Worm (Caenorhabditis elegans) whole organism, L1 larva: Measurements from ENCODE around the gene F13B12.4.

Experiments
- aly-2 ChIP-seq: fragments of 150-350 bp; optimal IDR thresholded peaks from 2 replicates; lab custom pipeline; 2014; ENCODE audit warnings: missing biosample characterization, missing genetic modification characterization
- elt-3 ChIP-seq, 6 experiments: fragments of 150-350 bp in 1 of 6; sonication (generic microtip); optimal IDR thresholded peaks; 2 replicates each; lab custom pipeline; 2017 to 2018; ENCODE audit warnings: missing biosample characterization in 6 of 6, missing genetic modification characterization in 6 of 6, inconsistent platforms in 1 of 6
- fkh-4 ChIP-seq: sonication (generic microtip); optimal IDR thresholded peaks from 2 replicates; lab custom pipeline; 2016; ENCODE audit warnings: missing compliant biosample characterization, missing genetic modification characterization, borderline replicate concordance
- lin-35 ChIP-seq, 2 experiments: fragments of 150-350 bp; optimal IDR thresholded peaks; 2 replicates each; lab custom pipeline; 2014; ENCODE audit warnings: missing biosample characterization in 2 of 2, missing genetic modification characterization in 2 of 2, missing genetic modification reagents in 2 of 2
- lir-3 ChIP-seq: sonication (generic microtip); optimal IDR thresholded peaks from 2 replicates; lab custom pipeline; 2016; ENCODE audit warnings: mild to moderate bottlenecking, missing genetic modification characterization, moderate library complexity, missing compliant biosample characterization; ENCODE audit not compliant: poor library complexity
- lsy-2 ChIP-seq, 2 experiments: fragments of 150-350 bp; optimal IDR thresholded peaks; 2 replicates each; lab custom pipeline; 2014; ENCODE audit warnings: missing biosample characterization in 2 of 2, missing genetic modification characterization in 2 of 2
- nhr-19 ChIP-seq: fragments of 200-800 bp; sonication (Bioruptor generic); conservative IDR thresholded peaks from 2 replicates; pipeline ENCODE4 v1.3.6; 2022; ENCODE audit warnings: missing genetic modification characterization, missing compliant biosample characterization
- nhr-71 ChIP-seq: sonication (generic microtip); optimal IDR thresholded peaks from 2 replicates; lab custom pipeline; 2016; ENCODE audit warnings: mild to moderate bottlenecking, missing genetic modification characterization, moderate library complexity, missing compliant biosample characterization
- pag-3 ChIP-seq: sonication (generic microtip); optimal IDR thresholded peaks from 2 replicates; lab custom pipeline; 2017; ENCODE audit warnings: missing genetic modification characterization, mild to moderate bottlenecking, missing compliant biosample characterization, antibody characterized with exemption, borderline replicate concordance; ENCODE audit not compliant: insufficient read depth
- snpc-4 ChIP-seq: fragments of 150-350 bp; optimal IDR thresholded peaks from 2 replicates; lab custom pipeline; 2014; ENCODE audit warnings: missing biosample characterization, missing genetic modification characterization

ce11 chrIV:10421256-10421655 is 28.4 kb downstream of the F13B12.4 start:
- TF ChIP-seq fkh-4 (tag; lab: Kevin White, UChicago), result no peak
- no peak for TF ChIP-seq snpc-4 (tag; lab: Kevin White, UChicago)
- TF ChIP-seq nhr-19, result no peak
- TF ChIP-seq aly-2 (tag; lab: Kevin White, UChicago), result no peak
- TF ChIP-seq nhr-71 (tag; lab: Kevin White, UChicago), result no peak
- no peak for TF ChIP-seq lir-3
- TF ChIP-seq lsy-2 (tag; optimal IDR thresholded peaks at IDR 0.05; lab: Kevin White, UChicago), result no peak
- no peak for TF ChIP-seq pag-3
- no peak for TF ChIP-seq elt-3 (tag; optimal IDR thresholded peaks at IDR 0.05; lab: Kevin White, UChicago)
- no peak for TF ChIP-seq lin-35 (GFP tag; optimal IDR thresholded peaks at IDR 0.05; lab: Kevin White, UChicago)
